Worm (Caenorhabditis elegans): ENCODE results near the gene AH6.3.
A peak's percentile ranks its signal among the peaks of the same experiment; 100 is the strongest.

The AH6.3 gene

DNA sequence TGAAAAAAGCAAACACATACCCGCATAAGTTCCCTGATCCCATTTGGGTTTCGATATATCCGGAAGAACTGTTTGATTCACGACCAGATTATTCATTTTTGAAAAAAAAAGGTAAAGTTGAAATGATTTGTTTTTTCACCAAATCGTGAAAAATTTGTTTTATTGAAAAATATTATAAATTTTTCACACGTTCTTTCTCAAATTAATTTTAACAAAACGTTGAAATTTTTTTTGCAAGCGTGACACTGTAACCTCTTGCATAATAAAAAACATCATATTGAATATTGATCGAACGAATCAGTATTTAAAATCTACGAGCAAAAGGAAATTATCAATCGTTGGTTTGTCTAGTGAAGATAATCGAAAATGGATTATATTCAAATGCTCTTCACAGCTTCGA lies at the start of gene AH6.3, which contains the start of gene sfxn-1.1:
Gene AH6.3, plus strand, starts transcription at position 275 of the 400 bp plus-strand sequence.
Gene sfxn-1.1, minus strand, starts transcription at position 101 of the 400 bp plus-strand sequence.
- no peak for TF ChIP-seq ceh-28 (tag; optimal IDR thresholded peaks at IDR 0.05)
- TF ChIP-seq dmd-9 (GFP tag; IDR thresholded peaks at IDR 0.05): no peak
- TF ChIP-seq nhr-28 (tag; optimal IDR thresholded peaks at IDR 0.05): no peak
- no peak for TF ChIP-seq skn-1 (tag; optimal IDR thresholded peaks at IDR 0.05)
- TF ChIP-seq attf-4 (tag; optimal IDR thresholded peaks at IDR 0.05): no peak
- no peak for TF ChIP-seq ceh-44 (GFP tag; IDR thresholded peaks at IDR 0.05)

- TF ChIP-seq daf-16 (GFP tag; optimal IDR thresholded peaks at IDR 0.05): no peak
- TF ChIP-seq daf-16 (tag; optimal IDR thresholded peaks at IDR 0.05): peak; percentile 72
- TF ChIP-seq ceh-32 (tag; optimal IDR thresholded peaks at IDR 0.05; ENCODE audit: poor library complexity): no peak
- TF ChIP-seq nhr-28 (tag; optimal IDR thresholded peaks at IDR 0.05): peak; percentile 40
- TF ChIP-seq pqm-1 (tag; optimal IDR thresholded peaks at IDR 0.05): peak; percentile 88
Observed at ce11 chrII:9470027-9470426, 48.8 kb upstream of the AH6.3 start, which contains the start of gene T19H5.6. TSS of gene T19H5.6 (minus strand) at chrII:9470221.

ce11 chrII:9474367-9475105 lies 44.3 kb upstream of the AH6.3 start, which contains the start of the genes chil-25 and chil-26:
TSS of gene chil-25 (minus strand) at chrII:9474467.
TSS of gene chil-26 (plus strand) at chrII:9475055.
- TF ChIP-seq unc-62 (GFP tag; optimal IDR thresholded peaks at IDR 0.05 in 1 of 2): peak in 1 of 2 experiments; percentile 82
- no peak for TF ChIP-seq unc-62 (tag; optimal IDR thresholded peaks at IDR 0.05)
- no peak for TF ChIP-seq nhr-102 (tag; optimal IDR thresholded peaks at IDR 0.05)

- TF ChIP-seq nhr-11 (tag; optimal IDR thresholded peaks at IDR 0.05) (no peak), nhr-6 (tag; optimal IDR thresholded peaks at IDR 0.05) (no peak), F44E2.7 (GFP tag; IDR thresholded peaks at IDR 0.05) (no peak), T26A8.4 (GFP tag; IDR thresholded peaks at IDR 0.05) (no peak), ceh-20 (GFP tag; IDR thresholded peaks at IDR 0.05) (no peak), nhr-237 (tag; optimal IDR thresholded peaks at IDR 0.05) (no peak), lin-39 (tag; optimal IDR thresholded peaks at IDR 0.05) (no peak), nhr-41 (GFP tag; IDR thresholded peaks at IDR 0.05) (no peak), D1046.2 (GFP tag; IDR thresholded peaks at IDR 0.05) (no peak), F26F4.8 (GFP tag; conservative IDR thresholded peaks at IDR 0.05) (no peak)
Observed at ce11 chrII:9477567-9477966, 41.3 kb upstream of the AH6.3 start, which contains the start of gene chil-27. TSS of gene chil-27 (plus strand) at chrII:9477867.

DNA sequence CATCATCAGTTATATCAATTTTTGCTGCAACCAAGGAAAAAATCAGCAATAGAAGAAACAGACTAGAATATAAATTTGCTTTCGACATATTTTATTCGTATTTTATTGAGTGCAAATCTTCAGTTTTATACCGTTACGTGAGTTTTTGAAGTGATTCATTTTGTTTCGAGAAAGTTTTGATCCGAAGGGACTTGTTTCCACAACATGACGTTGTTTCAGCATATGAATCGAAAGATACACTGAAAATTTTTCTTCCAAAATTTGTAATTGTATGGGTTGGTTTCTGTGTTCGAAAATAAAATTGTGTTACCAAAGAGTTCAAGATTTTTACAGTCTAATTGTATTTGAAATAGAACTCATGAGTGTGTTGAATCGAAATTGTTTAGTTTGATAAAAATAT lies 38.8 kb upstream of the AH6.3 start, which contains the start of gene T19H5.7:
Gene T19H5.7, minus strand, starts transcription at position 101 of the 400 bp plus-strand sequence.
- TF ChIP-seq T26A8.4 (GFP tag; IDR thresholded peaks at IDR 0.05): no peak
- no peak for TF ChIP-seq mxl-2 (GFP tag; conservative IDR thresholded peaks at IDR 0.05)
- TF ChIP-seq ceh-62 (tag; optimal IDR thresholded peaks at IDR 0.05): no peak
- TF ChIP-seq jun-1 (tag; optimal IDR thresholded peaks at IDR 0.05): no peak
- no peak for TF ChIP-seq nhr-41 (GFP tag; IDR thresholded peaks at IDR 0.05)
- no peak for TF ChIP-seq ceh-28 (tag; optimal IDR thresholded peaks at IDR 0.05)
- no peak for TF ChIP-seq nhr-77 (tag; optimal IDR thresholded peaks at IDR 0.05)
- TF ChIP-seq nhr-10 (tag; optimal IDR thresholded peaks at IDR 0.05): no peak
- TF ChIP-seq T20F7.1 (GFP tag; optimal IDR thresholded peaks at IDR 0.05): no peak

- TF ChIP-seq aha-1 (tag) (peak; percentile 87), daf-16 (GFP tag; optimal IDR thresholded peaks at IDR 0.05) (no peak), daf-16 (tag; optimal IDR thresholded peaks at IDR 0.05) (peak; percentile 14), dmd-6 (GFP tag; IDR thresholded peaks at IDR 0.05) (peak; percentile 47; the same call in 1 of the 2 replicates), ceh-44 (GFP tag; IDR thresholded peaks at IDR 0.05) (no peak)
Observed at ce11 chrII:9481427-9481826, 37.4 kb upstream of the AH6.3 start.

Data from whole organism, L4 larva.